Worm (Caenorhabditis elegans) whole organism, young adult: ENCODE data around the gene srv-3.

Experiments
- Y79H2A.3 ChIP-seq: fragments of 200-800 bp; sonication (Bioruptor generic); conservative IDR thresholded peaks from 2 replicates; pipeline ENCODE4 v1.3.6; 2022; ENCODE audit warnings: missing genetic modification reagents, missing genetic modification characterization, missing compliant biosample characterization
- ama-1 ChIP-seq, 3 experiments: fragments of 150-350 bp in 1 of 3; sonication (generic microtip) in 2 of 3; optimal IDR thresholded peaks; 2 replicates each; lab custom pipeline; 2014 to 2018; ENCODE audit warnings: missing biosample characterization in 2 of 3, missing genetic modification characterization in 2 of 3, missing genetic modification reagents in 2 of 3
- ceh-91 ChIP-seq: fragments of 200-800 bp; sonication (Bioruptor generic); IDR thresholded peaks from 2 replicates; pipeline ENCODE4 v1.3.6; 2022; ENCODE audit warnings: missing genetic modification reagents, missing genetic modification characterization, missing compliant biosample characterization
- dpl-1 ChIP-seq: fragments of 150-350 bp; optimal IDR thresholded peaks from 2 replicates; lab custom pipeline; 2014; ENCODE audit warnings: missing biosample characterization, missing genetic modification reagents, missing genetic modification characterization
- ets-4 ChIP-seq: fragments of 200-800 bp; sonication (Bioruptor generic); optimal IDR thresholded peaks from 2 replicates; lab custom pipeline; 2018; ENCODE audit warnings: mild to moderate bottlenecking, missing genetic modification characterization, missing compliant biosample characterization
- lin-26 ChIP-seq: fragments of 200-800 bp; sonication (Bioruptor generic); IDR thresholded peaks from 2 replicates; pipeline ENCODE4 v1.3.6; 2022; ENCODE audit warnings: missing genetic modification reagents, missing genetic modification characterization, missing compliant biosample characterization
- madf-3 ChIP-seq: fragments of 200-800 bp; sonication (Bioruptor generic); IDR thresholded peaks from 2 replicates; pipeline ENCODE4 v1.3.6; 2022; ENCODE audit warnings: missing genetic modification reagents, missing genetic modification characterization, missing compliant biosample characterization
- nfya-1 ChIP-seq: sonication (generic microtip); optimal IDR thresholded peaks from 2 replicates; lab custom pipeline; 2017; ENCODE audit warnings: antibody characterized with exemption, missing compliant biosample characterization, missing genetic modification characterization, borderline replicate concordance; ENCODE audit not compliant: insufficient read depth
- repo-1 ChIP-seq: sonication (generic microtip); optimal IDR thresholded peaks from 2 replicates; lab custom pipeline; 2017; ENCODE audit warnings: mild to moderate bottlenecking, missing genetic modification characterization, missing compliant biosample characterization
- snpc-3.4 ChIP-seq: sonication (generic microtip); optimal IDR thresholded peaks from 2 replicates; lab custom pipeline; 2017; ENCODE audit warnings: missing genetic modification characterization, mild to moderate bottlenecking, missing compliant biosample characterization, antibody characterized with exemption, moderate library complexity, missing genotype, missing genetic modification reagents
- snpc-4 ChIP-seq, 5 experiments: fragments of 150-350 bp in 1 of 5; sonication (generic microtip) in 4 of 5; optimal IDR thresholded peaks; 2 replicates each; lab custom pipeline; 2014 to 2018; ENCODE audit warnings: missing genetic modification characterization in 5 of 5, missing biosample characterization in 3 of 5, antibody characterized with exemption in 2 of 5, mild to moderate bottlenecking in 2 of 5, missing compliant biosample characterization in 2 of 5, missing genotype in 2 of 5, moderate library complexity in 2 of 5, missing genetic modification reagents in 1 of 5
- unc-130 ChIP-seq: sonication (generic microtip); optimal IDR thresholded peaks from 2 replicates; lab custom pipeline; 2016; ENCODE audit warnings: missing genetic modification reagents, missing genetic modification characterization, missing compliant biosample characterization

DNA sequence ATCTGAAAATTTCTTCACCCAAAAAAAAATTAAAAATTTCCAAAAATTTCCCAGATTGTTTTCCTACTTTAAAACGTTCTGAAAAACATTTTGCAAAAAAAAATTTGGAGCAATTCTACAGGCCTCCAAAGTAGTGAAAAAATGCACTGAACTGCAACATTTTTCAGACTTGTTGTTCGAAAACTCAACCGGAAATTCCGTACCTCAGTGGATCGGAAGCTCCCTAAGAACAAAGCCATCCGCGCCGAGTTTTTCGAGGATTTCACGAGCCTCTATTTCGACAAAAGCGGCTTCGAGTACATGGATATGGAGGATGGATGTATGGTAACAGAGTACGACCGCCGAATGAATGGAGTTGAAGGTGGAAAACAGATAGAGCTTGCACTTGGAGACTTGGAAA, 29.4 kb upstream of the srv-3 start, which contains the start of gene fbxa-131:
- no peak for TF ChIP-seq ama-1 (optimal IDR thresholded peaks at IDR 0.05; lab: Kevin White, UChicago)
- TF ChIP-seq ama-1 (GFP tag; optimal IDR thresholded peaks at IDR 0.05; lab: Kevin White, UChicago), result no peak
- TF ChIP-seq unc-130 (GFP tag; lab: Kevin White, UChicago), result no peak
- TF ChIP-seq snpc-3.4 (tag; lab: Kevin White, UChicago), result no peak
- TF ChIP-seq repo-1 (tag; lab: Kevin White, UChicago), result no peak
- no peak for TF ChIP-seq lin-26 (GFP tag; lab: Robert Waterston, UW)
- TF ChIP-seq Y79H2A.3, result no peak
- TF ChIP-seq dpl-1 (GFP tag; lab: Kevin White, UChicago), result no peak
- TF ChIP-seq snpc-4 (GFP tag; optimal IDR thresholded peaks at IDR 0.05; lab: Kevin White, UChicago), result no peak
- no peak for TF ChIP-seq snpc-4 (tag; optimal IDR thresholded peaks at IDR 0.05; lab: Kevin White, UChicago)
- TF ChIP-seq madf-3, result no peak
- TF ChIP-seq nfya-1 (tag; lab: Kevin White, UChicago), result no peak
- TF ChIP-seq ceh-91 (GFP tag; lab: Robert Waterston, UW), result no peak
- TF ChIP-seq ets-4 (GFP tag; lab: Kevin White, UChicago), result no peak
